Worm (Caenorhabditis elegans) whole organism, L4 larva: ENCODE data around the gene fbxb-39.
"Not testable (repeated sequence)": the region's sequence is repeated elsewhere in the genome, so short reads cannot be mapped to it uniquely, and the experiment has no call there.

Experiments
- D1046.2 ChIP-seq: fragments of 200-800 bp; sonication (Bioruptor generic); IDR thresholded peaks from 2 replicates; pipeline ENCODE4 v1.3.6; 2022; ENCODE audit warnings: missing genetic modification characterization, missing compliant biosample characterization
- F44E2.7 ChIP-seq: fragments of 200-800 bp; sonication (Bioruptor generic); IDR thresholded peaks from 2 replicates; pipeline ENCODE4 v2.1.2; 2022; ENCODE audit warnings: missing genetic modification characterization, missing compliant biosample characterization
- F49E8.2 ChIP-seq: sonication (generic microtip); optimal IDR thresholded peaks from 2 replicates; lab custom pipeline; 2016; ENCODE audit warnings: missing compliant biosample characterization, mild to moderate bottlenecking, missing genetic modification characterization, borderline replicate concordance
- Y75B8A.6 ChIP-seq: fragments of 200-800 bp; sonication (Bioruptor generic); IDR thresholded peaks from 2 replicates; pipeline ENCODE4 v1.3.6; 2022; ENCODE audit warnings: missing genetic modification reagents, missing genetic modification characterization, missing compliant biosample characterization
- ZK337.2 ChIP-seq: fragments of 200-800 bp; sonication (Bioruptor generic); IDR thresholded peaks from 2 replicates; pipeline ENCODE4 v1.3.6; 2022; ENCODE audit warnings: missing genetic modification reagents, missing genetic modification characterization, missing compliant biosample characterization
- ZK546.5 ChIP-seq, 2 experiments: sonication (generic microtip); optimal IDR thresholded peaks; 2 replicates each; lab custom pipeline; 2017; ENCODE audit warnings: missing biosample characterization in 2 of 2, missing genetic modification characterization in 2 of 2
- ceh-28 ChIP-seq: fragments of 150-350 bp; optimal IDR thresholded peaks from 2 replicates; lab custom pipeline; 2014; ENCODE audit warnings: missing biosample characterization, missing genetic modification reagents, missing genetic modification characterization
- ceh-32 ChIP-seq: sonication (generic microtip); optimal IDR thresholded peaks from 2 replicates; lab custom pipeline; 2016; ENCODE audit warnings: mild to moderate bottlenecking, missing genetic modification characterization, missing compliant biosample characterization; ENCODE audit not compliant: poor library complexity
- ceh-62 ChIP-seq: sonication (generic microtip); optimal IDR thresholded peaks from 2 replicates; lab custom pipeline; 2017; ENCODE audit warnings: missing biosample characterization, missing genetic modification characterization
- daf-16 ChIP-seq, 3 experiments: sonication (generic microtip); optimal IDR thresholded peaks; 2 replicates each; lab custom pipeline; 2016 to 2017; ENCODE audit warnings: missing genetic modification characterization in 3 of 3, missing genetic modification reagents in 3 of 3, mild to moderate bottlenecking in 2 of 3, missing compliant biosample characterization in 2 of 3, missing biosample characterization in 1 of 3, moderate library complexity in 1 of 3
- dpl-1 ChIP-seq: fragments of 150-350 bp; optimal IDR thresholded peaks from 2 replicates; lab custom pipeline; 2014; ENCODE audit warnings: missing biosample characterization, missing genetic modification reagents, missing genetic modification characterization
- duxl-1 ChIP-seq: sonication (generic microtip); optimal IDR thresholded peaks from 2 replicates; lab custom pipeline; 2016; ENCODE audit warnings: mild to moderate bottlenecking, missing genetic modification characterization, moderate library complexity, missing compliant biosample characterization; ENCODE audit not compliant: poor library complexity
- dve-1 ChIP-seq: sonication (generic microtip); optimal IDR thresholded peaks from 2 replicates; lab custom pipeline; 2017; ENCODE audit warnings: antibody characterized with exemption, mild to moderate bottlenecking, missing genetic modification characterization, missing compliant biosample characterization; ENCODE audit not compliant: insufficient read depth
- gei-8 ChIP-seq: fragments of 200-800 bp; sonication (Bioruptor generic); optimal IDR thresholded peaks from 2 replicates; lab custom pipeline; 2018; ENCODE audit warnings: mild to moderate bottlenecking, missing genetic modification characterization, missing compliant biosample characterization
- jun-1 ChIP-seq: fragments of 150-350 bp; optimal IDR thresholded peaks from 2 replicates; lab custom pipeline; 2014; ENCODE audit warnings: missing biosample characterization, missing genetic modification reagents, missing genetic modification characterization
- lin-1 ChIP-seq: fragments of 200-800 bp; sonication (Bioruptor generic); IDR thresholded peaks from 2 replicates; pipeline ENCODE4 v1.3.6; 2022; ENCODE audit warnings: missing genetic modification reagents, missing genetic modification characterization, missing compliant biosample characterization
- lin-29 ChIP-seq: fragments of 200-800 bp; sonication (Bioruptor generic); IDR thresholded peaks from 2 replicates; pipeline ENCODE4 v1.3.6; 2022; ENCODE audit warnings: missing genetic modification reagents, missing genetic modification characterization, missing compliant biosample characterization
- lin-39 ChIP-seq: fragments of 150-350 bp; optimal IDR thresholded peaks from 2 replicates; lab custom pipeline; 2014; ENCODE audit warnings: missing biosample characterization, missing genetic modification reagents, missing genetic modification characterization
- lsy-2 ChIP-seq, 2 experiments: fragments of 150-350 bp in 1 of 2; sonication (generic microtip) in 1 of 2; optimal IDR thresholded peaks; 2 replicates each; lab custom pipeline; 2014 to 2017; ENCODE audit warnings: missing biosample characterization in 2 of 2, missing genetic modification characterization in 2 of 2
- mep-1 ChIP-seq: fragments of 150-350 bp; sonication (generic microtip); optimal IDR thresholded peaks from 3 replicates; lab custom pipeline; 2014; ENCODE audit warnings: missing biosample characterization, missing genetic modification characterization
- mes-2 ChIP-seq: sonication (generic microtip); optimal IDR thresholded peaks from 2 replicates; lab custom pipeline; 2016; ENCODE audit warnings: missing genotype, mild to moderate bottlenecking, missing genetic modification characterization, missing compliant biosample characterization; ENCODE audit not compliant: poor library complexity, severe bottlenecking
- mxl-2 ChIP-seq: fragments of 200-800 bp; sonication (Bioruptor generic); conservative IDR thresholded peaks from 2 replicates; pipeline ENCODE4 v1.3.6; 2022; ENCODE audit warnings: missing genetic modification reagents, missing genetic modification characterization, missing compliant biosample characterization
- nhr-10 ChIP-seq: fragments of 150-350 bp; optimal IDR thresholded peaks from 2 replicates; lab custom pipeline; 2014; ENCODE audit warnings: missing biosample characterization, missing genetic modification characterization
- nhr-102 ChIP-seq: sonication (generic microtip); optimal IDR thresholded peaks from 2 replicates; lab custom pipeline; 2016; ENCODE audit warnings: mild to moderate bottlenecking, missing genetic modification characterization, moderate library complexity, missing compliant biosample characterization
- nhr-237 ChIP-seq: sonication (generic microtip); optimal IDR thresholded peaks from 2 replicates; lab custom pipeline; 2017; ENCODE audit warnings: missing biosample characterization, missing genetic modification characterization
- nhr-25 ChIP-seq: sonication (generic microtip); optimal IDR thresholded peaks from 2 replicates; lab custom pipeline; 2017; ENCODE audit warnings: missing genetic modification characterization, mild to moderate bottlenecking, missing compliant biosample characterization, antibody characterized with exemption, moderate library complexity, borderline replicate concordance; ENCODE audit not compliant: insufficient read depth
- nhr-48 ChIP-seq: sonication (generic microtip); optimal IDR thresholded peaks from 2 replicates; lab custom pipeline; 2016; ENCODE audit warnings: mild to moderate bottlenecking, missing genetic modification characterization, missing compliant biosample characterization
- nhr-6 ChIP-seq: fragments of 150-350 bp; optimal IDR thresholded peaks from 2 replicates; lab custom pipeline; 2014; ENCODE audit warnings: missing biosample characterization, missing genetic modification characterization
- pha-4 ChIP-seq, 2 experiments: fragments of 150-350 bp in 1 of 2; fragments of 200-800 bp in 1 of 2; sonication (Bioruptor generic) in 1 of 2; IDR thresholded peaks in 1 of 2; optimal IDR thresholded peaks in 1 of 2; 2 replicates each; pipeline versions ENCODE4 v1.3.6 to Lab custom; 2014 to 2022; ENCODE audit warnings: missing genetic modification characterization in 2 of 2, missing genetic modification reagents in 2 of 2, missing biosample characterization in 1 of 2, missing compliant biosample characterization in 1 of 2
- php-3 ChIP-seq: fragments of 200-800 bp; sonication (Bioruptor generic); IDR thresholded peaks from 2 replicates; pipeline ENCODE4 v1.3.6; 2022; ENCODE audit warnings: missing genetic modification reagents, missing genetic modification characterization, missing compliant biosample characterization
- pqm-1 ChIP-seq: sonication (generic microtip); optimal IDR thresholded peaks from 2 replicates; lab custom pipeline; 2017; ENCODE audit warnings: missing biosample characterization, missing genetic modification characterization
- skn-1 ChIP-seq: fragments of 150-350 bp; optimal IDR thresholded peaks from 2 replicates; lab custom pipeline; 2014; ENCODE audit warnings: missing biosample characterization, missing genetic modification characterization
- spr-3 ChIP-seq: fragments of 200-800 bp; sonication (Bioruptor generic); optimal IDR thresholded peaks from 2 replicates; lab custom pipeline; 2018; ENCODE audit warnings: mild to moderate bottlenecking, missing genetic modification characterization, missing compliant biosample characterization
- tra-1 ChIP-seq: fragments of 200-800 bp; sonication (Bioruptor generic); IDR thresholded peaks from 2 replicates; pipeline ENCODE4 v1.3.6; 2022; ENCODE audit warnings: missing genetic modification reagents, missing genetic modification characterization, missing compliant biosample characterization
- unc-62 ChIP-seq, 3 experiments: fragments of 150-350 bp in 1 of 3; sonication (generic microtip); optimal IDR thresholded peaks in 2 of 3; peaks in 1 of 3; 1 replicate in 1 of 3; 2 replicates in 2 of 3; lab custom pipeline; 2014 to 2017; ENCODE audit warnings: missing biosample characterization in 3 of 3, missing genetic modification characterization in 3 of 3, missing genetic modification reagents in 3 of 3, missing genotype in 1 of 3
- ztf-7 ChIP-seq: fragments of 150-350 bp; optimal IDR thresholded peaks from 2 replicates; lab custom pipeline; 2014; ENCODE audit warnings: missing biosample characterization, missing genetic modification characterization

The fbxb-39 gene

ce11 chrII:1056844-1057243 is 16.5 kb upstream of the fbxb-39 start (continued):
- TF ChIP-seq tra-1 (GFP tag; lab: Robert Waterston, UW) (peak; percentile 56; the same call in 1 of the 2 replicates), dve-1 (tag; lab: Kevin White, UChicago) (peak; percentile 60), nhr-237 (tag; lab: Kevin White, UChicago) (no peak), dpl-1 (no peak), ZK546.5 (tag; optimal IDR thresholded peaks at IDR 0.05; lab: Kevin White, UChicago) (no peak)

- not testable (repeated sequence) for TF ChIP-seq skn-1, lin-39, ztf-7 (tag; lab: Kevin White, UChicago)
Observed at ce11 chrII:1054724-1055123, 14.4 kb upstream of the fbxb-39 start, which contains the start of gene K02E7.7. Gene K02E7.7 (plus strand): TSS chrII:1055024.

ce11 chrII:1049849-1050248 is 9.5 kb upstream of the fbxb-39 start, which contains the start of gene fbxb-40:
Gene fbxb-40 (minus strand): TSS chrII:1049949.
- no peak for TF ChIP-seq nhr-10 (tag; lab: Kevin White, UChicago)
- no peak for TF ChIP-seq pqm-1
- TF ChIP-seq F44E2.7 = 0 out of 2 replicates have a peak, but pooled peaks have one; percentile 37
- no peak for TF ChIP-seq lin-1 (GFP tag; lab: Robert Waterston, UW)
- TF ChIP-seq nhr-6 (tag; lab: Kevin White, UChicago) = no peak
- no peak for TF ChIP-seq ZK337.2 (GFP tag; lab: Robert Waterston, UW)
- no peak for TF ChIP-seq ceh-28 (tag; lab: Kevin White, UChicago)
- TF ChIP-seq mxl-2 (GFP tag; lab: Robert Waterston, UW) = no peak
- TF ChIP-seq, all 104 proteins: peak for 1

- TF ChIP-seq nhr-48 (no peak), nhr-25 (tag; lab: Kevin White, UChicago) (no peak), dve-1 (tag; lab: Kevin White, UChicago) (no peak), daf-16 (GFP tag; optimal IDR thresholded peaks at IDR 0.05; lab: Kevin White, UChicago) (no peak), daf-16 (tag; optimal IDR thresholded peaks at IDR 0.05; lab: Kevin White, UChicago) (no peak), unc-62 (GFP tag; optimal IDR thresholded peaks at IDR 0.05 in 1 of 2; lab: Kevin White, UChicago) (peak in 1 of 2 experiments; percentile 85), unc-62 (tag; optimal IDR thresholded peaks at IDR 0.05; lab: Kevin White, UChicago) (no peak), mxl-2 (GFP tag; lab: Robert Waterston, UW) (no peak), D1046.2 (0 out of 2 replicates have a peak, but pooled peaks have one; percentile 27)
Observed at ce11 chrII:1046937-1047336, 6.6 kb upstream of the fbxb-39 start.

- TF ChIP-seq ceh-62 (tag; lab: Kevin White, UChicago) (no peak), mep-1 (no peak), duxl-1 (tag; lab: Kevin White, UChicago) (no peak), jun-1 (tag; lab: Kevin White, UChicago) (no peak), gei-8 (no peak), pha-4 (GFP tag; IDR thresholded peaks at IDR 0.05; lab: Robert Waterston, UW) (no peak), pha-4 (tag; optimal IDR thresholded peaks at IDR 0.05; lab: Kevin White, UChicago) (no peak), ceh-32 (no peak), mes-2 (tag; lab: Kevin White, UChicago) (no peak), nhr-102 (tag; lab: Kevin White, UChicago) (no peak), F49E8.2 (tag; lab: Kevin White, UChicago) (no peak), skn-1 (tag; lab: Kevin White, UChicago) (no peak), Y75B8A.6 (no peak), dve-1 (tag; lab: Kevin White, UChicago) (no peak), php-3 (GFP tag; lab: Robert Waterston, UW) (no peak), spr-3 (no peak), lin-1 (GFP tag; lab: Robert Waterston, UW) (no peak), lin-29 (GFP tag; lab: Robert Waterston, UW) (no peak), lsy-2 (tag; optimal IDR thresholded peaks at IDR 0.05; lab: Kevin White, UChicago) (no peak)
- TF ChIP-seq, all 104 proteins: peak for 0
Observed at ce11 chrII:1045692-1046091, 5.3 kb upstream of the fbxb-39 start, which contains the start of gene str-148. Gene str-148 (plus strand): TSS chrII:1045992.
